Fruit fly (Drosophila melanogaster): ENCODE results near the gene retinin.

DNA sequence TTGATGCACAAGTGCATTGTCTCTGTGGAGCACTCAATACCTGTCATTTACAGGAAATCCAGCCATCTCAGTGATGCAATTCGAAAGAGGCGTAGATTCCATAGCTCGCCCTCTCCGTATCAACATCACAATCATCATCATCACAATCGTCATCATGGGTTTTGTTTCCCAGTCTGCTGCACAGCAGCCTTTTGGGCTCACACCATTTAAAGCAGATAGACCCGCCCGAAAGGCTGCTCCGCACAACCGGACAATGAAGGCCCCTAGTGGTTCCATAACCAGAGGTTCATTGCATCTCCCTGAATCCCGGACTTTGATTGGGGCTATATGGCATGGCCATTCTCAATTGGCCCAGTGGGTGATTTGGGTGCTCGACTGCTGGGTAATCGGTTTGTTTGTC is 3.1 kb downstream of the retinin start:
- no peak for TF ChIP-seq OdsH (GFP tag; optimal IDR thresholded peaks at IDR 0.05)
- no peak for TF ChIP-seq Abd-B (GFP tag; optimal IDR thresholded peaks at IDR 0.05)
- no peak for TF ChIP-seq Rel (GFP tag; optimal IDR thresholded peaks at IDR 0.05)
- TF ChIP-seq Rel (tag; optimal IDR thresholded peaks at IDR 0.05): no peak
- no peak for TF ChIP-seq Hnf4 (GFP tag; optimal IDR thresholded peaks at IDR 0.05)
- no peak for TF ChIP-seq usp (GFP tag; optimal IDR thresholded peaks at IDR 0.05)
